Worm (Caenorhabditis elegans) whole organism, L1 larva: Measurements from ENCODE around the gene Y6G8.16.
"Not testable (repeated sequence)": the region's sequence is repeated elsewhere in the genome, so short reads cannot be mapped to it uniquely, and the experiment has no call there.

Experiments
- C34B4.2 ChIP-seq: sonication (generic microtip); optimal IDR thresholded peaks from 2 replicates; lab custom pipeline; 2017; ENCODE audit warnings: mild to moderate bottlenecking, missing genetic modification characterization, missing compliant biosample characterization
- Y116A8C.19 ChIP-seq: sonication (generic microtip); optimal IDR thresholded peaks from 2 replicates; lab custom pipeline; 2016; ENCODE audit warnings: missing compliant biosample characterization, missing genetic modification characterization, borderline replicate concordance
- blmp-1 ChIP-seq: fragments of 150-350 bp; optimal IDR thresholded peaks from 2 replicates; lab custom pipeline; 2014; ENCODE audit warnings: missing biosample characterization, missing genetic modification characterization
- ceh-88 ChIP-seq: fragments of 200-800 bp; sonication (Bioruptor generic); IDR thresholded peaks from 2 replicates; pipeline ENCODE4 v1.3.6; 2022; ENCODE audit warnings: missing genetic modification characterization, missing compliant biosample characterization
- dpl-1 ChIP-seq, 3 experiments: fragments of 150-350 bp in 2 of 3; sonication (generic microtip) in 1 of 3; optimal IDR thresholded peaks; 2 replicates each; lab custom pipeline; 2014 to 2017; ENCODE audit warnings: missing biosample characterization in 3 of 3, missing genetic modification characterization in 3 of 3, missing genetic modification reagents in 3 of 3
- efl-1 ChIP-seq, 4 experiments: fragments of 150-350 bp; optimal IDR thresholded peaks in 3 of 4; peaks in 1 of 4; 1 replicate in 1 of 4; 2 replicates in 3 of 4; lab custom pipeline; 2014; ENCODE audit warnings: missing biosample characterization in 2 of 4, missing genetic modification characterization in 2 of 4, missing genetic modification reagents in 2 of 4
- elt-2 ChIP-seq: sonication (generic microtip); optimal IDR thresholded peaks from 2 replicates; lab custom pipeline; 2016; ENCODE audit warnings: missing genetic modification characterization, mild to moderate bottlenecking, inconsistent platforms, missing compliant biosample characterization, missing genetic modification reagents
- elt-3 ChIP-seq, 6 experiments: fragments of 150-350 bp in 1 of 6; sonication (generic microtip); optimal IDR thresholded peaks; 2 replicates each; lab custom pipeline; 2017 to 2018; ENCODE audit warnings: missing biosample characterization in 6 of 6, missing genetic modification characterization in 6 of 6, inconsistent platforms in 1 of 6
- fkh-10 ChIP-seq: sonication (generic microtip); optimal IDR thresholded peaks from 2 replicates; lab custom pipeline; 2017; ENCODE audit warnings: missing biosample characterization, missing genetic modification reagents, missing genetic modification characterization
- fkh-4 ChIP-seq: sonication (generic microtip); optimal IDR thresholded peaks from 2 replicates; lab custom pipeline; 2016; ENCODE audit warnings: missing compliant biosample characterization, missing genetic modification characterization, borderline replicate concordance
- grh-1 ChIP-seq: fragments of 200-800 bp; sonication (Bioruptor generic); IDR thresholded peaks from 2 replicates; pipeline ENCODE4 v1.3.6; 2022; ENCODE audit warnings: missing genetic modification reagents, missing genetic modification characterization, missing compliant biosample characterization
- hlh-17 ChIP-seq: fragments of 200-800 bp; sonication (Bioruptor generic); optimal IDR thresholded peaks from 2 replicates; lab custom pipeline; 2018; ENCODE audit warnings: missing genetic modification characterization, mild to moderate bottlenecking, missing compliant biosample characterization, moderate library complexity, borderline replicate concordance
- irx-1 ChIP-seq: sonication (generic microtip); optimal IDR thresholded peaks from 2 replicates; lab custom pipeline; 2016; ENCODE audit warnings: missing genetic modification characterization, missing compliant biosample characterization
- lin-15B ChIP-seq: fragments of 150-350 bp; sonication (generic microtip); optimal IDR thresholded peaks from 3 replicates; lab custom pipeline; 2014; ENCODE audit warnings: missing biosample characterization, missing genetic modification characterization
- mab-9 ChIP-seq: fragments of 200-800 bp; sonication (Bioruptor generic); IDR thresholded peaks from 2 replicates; pipeline ENCODE4 v1.3.6; 2022; ENCODE audit warnings: missing genetic modification reagents, missing genetic modification characterization, missing compliant biosample characterization
- nhr-28 ChIP-seq: fragments of 150-350 bp; optimal IDR thresholded peaks from 2 replicates; lab custom pipeline; 2014; ENCODE audit warnings: missing biosample characterization, missing genetic modification characterization
- nhr-71 ChIP-seq: sonication (generic microtip); optimal IDR thresholded peaks from 2 replicates; lab custom pipeline; 2016; ENCODE audit warnings: mild to moderate bottlenecking, missing genetic modification characterization, moderate library complexity, missing compliant biosample characterization
- nhr-84 ChIP-seq: sonication (generic microtip); optimal IDR thresholded peaks from 2 replicates; lab custom pipeline; 2017; ENCODE audit warnings: missing biosample characterization, missing genetic modification characterization
- nhr-85 ChIP-seq: sonication (generic microtip); peaks from one replicate; lab custom pipeline; 2016; ENCODE audit warnings: missing genetic modification characterization, inconsistent platforms, missing compliant biosample characterization
- pag-3 ChIP-seq: sonication (generic microtip); optimal IDR thresholded peaks from 2 replicates; lab custom pipeline; 2017; ENCODE audit warnings: missing genetic modification characterization, mild to moderate bottlenecking, missing compliant biosample characterization, antibody characterized with exemption, borderline replicate concordance; ENCODE audit not compliant: insufficient read depth
- sup-37 ChIP-seq: fragments of 200-800 bp; sonication (Bioruptor generic); optimal IDR thresholded peaks from 2 replicates; lab custom pipeline; 2018; ENCODE audit warnings: mild to moderate bottlenecking, missing genetic modification characterization, missing compliant biosample characterization
- tbx-2 ChIP-seq: sonication (generic microtip); optimal IDR thresholded peaks from 2 replicates; lab custom pipeline; 2016; ENCODE audit warnings: missing genetic modification characterization, missing compliant biosample characterization
- tlp-1 ChIP-seq: fragments of 150-350 bp; optimal IDR thresholded peaks from 2 replicates; lab custom pipeline; 2014; ENCODE audit warnings: missing biosample characterization, missing genetic modification characterization
- unc-130 ChIP-seq: fragments of 150-350 bp; optimal IDR thresholded peaks from 2 replicates; lab custom pipeline; 2017; ENCODE audit warnings: missing biosample characterization, missing genetic modification characterization, inconsistent platforms
- unc-62 ChIP-seq: fragments of 150-350 bp; optimal IDR thresholded peaks from 2 replicates; lab custom pipeline; 2014; ENCODE audit warnings: missing biosample characterization, missing genetic modification reagents, missing genetic modification characterization
- unc-86 ChIP-seq: sonication (generic microtip); optimal IDR thresholded peaks from 2 replicates; lab custom pipeline; 2016; ENCODE audit warnings: missing genetic modification characterization, missing compliant biosample characterization
- xbp-1 ChIP-seq: sonication (generic microtip); optimal IDR thresholded peaks from 2 replicates; lab custom pipeline; 2016; ENCODE audit warnings: missing genetic modification characterization, missing compliant biosample characterization
- ztf-4 ChIP-seq: fragments of 150-350 bp; optimal IDR thresholded peaks from 2 replicates; lab custom pipeline; 2014; ENCODE audit warnings: missing biosample characterization, missing genetic modification characterization

The Y6G8.16 gene

ce11 chrV:17584352-17584843 lies 21.8 kb upstream of the Y6G8.16 start, which contains the start of gene fbxa-133:
fbxa-133 (plus strand) TSS chrV:17584793.
- not testable (repeated sequence) for TF ChIP-seq fkh-10 (GFP tag; lab: Kevin White, UChicago); unc-130 (tag; lab: Kevin White, UChicago); lin-15B (tag; lab: Kevin White, UChicago)

- TF ChIP-seq fkh-4, result no peak
- no peak for TF ChIP-seq dpl-1 (GFP tag; optimal IDR thresholded peaks at IDR 0.05; lab: Kevin White, UChicago)
- TF ChIP-seq nhr-71 (tag; lab: Kevin White, UChicago), result no peak
- TF ChIP-seq irx-1, result no peak
- no peak for TF ChIP-seq tlp-1
- TF ChIP-seq xbp-1 (tag; lab: Kevin White, UChicago), result no peak
- no peak for TF ChIP-seq ceh-88 (GFP tag; lab: Robert Waterston, UW)
- no peak for TF ChIP-seq mab-9
- no peak for TF ChIP-seq C34B4.2
Observed at ce11 chrV:17595691-17596090, 10.5 kb upstream of the Y6G8.16 start.

- TF ChIP-seq elt-2 (tag; lab: Kevin White, UChicago) (peak; percentile 52), pag-3 (tag; lab: Kevin White, UChicago) (no peak), sup-37 (no peak), tbx-2 (tag; lab: Kevin White, UChicago) (no peak)
Observed at ce11 chrV:17598810-17599209, 7.3 kb upstream of the Y6G8.16 start, which contains the start of gene Y6G8.2. Y6G8.2 (minus strand) TSS chrV:17598956.

- TF ChIP-seq nhr-85 (tag; lab: Kevin White, UChicago) (no peak), unc-86 (tag; lab: Kevin White, UChicago) (no peak)
Observed at ce11 chrV:17601520-17601919, 4.6 kb upstream of the Y6G8.16 start, which contains the start of gene ztf-25. ztf-25 (plus strand) TSS chrV:17601820.

DNA sequence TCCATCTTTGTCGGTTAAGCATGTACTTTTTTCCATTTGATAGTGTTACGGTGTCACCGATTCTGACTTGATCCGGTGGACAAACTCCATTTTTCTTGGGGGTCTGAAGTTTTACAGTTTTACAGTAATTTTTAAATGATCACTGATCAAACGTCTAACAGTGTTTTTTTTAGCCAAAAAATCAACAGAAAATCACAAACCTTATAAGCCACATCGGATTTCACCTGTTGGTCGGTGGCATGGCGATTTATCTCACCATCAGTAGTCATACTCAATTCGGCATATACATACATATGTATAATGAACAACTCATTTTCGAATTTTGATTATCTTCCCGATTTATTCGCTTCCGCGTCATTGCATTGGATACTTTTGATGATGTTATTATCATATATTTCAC lies 1.6 kb downstream of the Y6G8.16 start, which contains the start of gene srz-91:
TSS of gene srz-91 (plus strand) at position 301 of the 400 bp plus-strand sequence.
- TF ChIP-seq nhr-28 (tag; lab: Kevin White, UChicago), result no peak
- TF ChIP-seq elt-3 (tag; optimal IDR thresholded peaks at IDR 0.05; lab: Kevin White, UChicago), result no peak
- no peak for TF ChIP-seq unc-62 (GFP tag; lab: Kevin White, UChicago)
- no peak for TF ChIP-seq nhr-71 (tag; lab: Kevin White, UChicago)
- TF ChIP-seq lin-15B (tag; lab: Kevin White, UChicago), result no peak
- TF ChIP-seq grh-1 (GFP tag; lab: Robert Waterston, UW), result no peak

- not testable (repeated sequence) for TF ChIP-seq hlh-17 (GFP tag; lab: Kevin White, UChicago); efl-1 (optimal IDR thresholded peaks at IDR 0.05; lab: Kevin White, UChicago); efl-1 (GFP tag; optimal IDR thresholded peaks at IDR 0.05 in 1 of 2; lab: Kevin White, UChicago); Y116A8C.19 (tag; lab: Kevin White, UChicago)
Observed at ce11 chrV:17610503-17610902, 4.4 kb downstream of the Y6G8.16 start, which contains the start of gene Y6G8.15. Y6G8.15 (minus strand) TSS chrV:17610603.

DNA sequence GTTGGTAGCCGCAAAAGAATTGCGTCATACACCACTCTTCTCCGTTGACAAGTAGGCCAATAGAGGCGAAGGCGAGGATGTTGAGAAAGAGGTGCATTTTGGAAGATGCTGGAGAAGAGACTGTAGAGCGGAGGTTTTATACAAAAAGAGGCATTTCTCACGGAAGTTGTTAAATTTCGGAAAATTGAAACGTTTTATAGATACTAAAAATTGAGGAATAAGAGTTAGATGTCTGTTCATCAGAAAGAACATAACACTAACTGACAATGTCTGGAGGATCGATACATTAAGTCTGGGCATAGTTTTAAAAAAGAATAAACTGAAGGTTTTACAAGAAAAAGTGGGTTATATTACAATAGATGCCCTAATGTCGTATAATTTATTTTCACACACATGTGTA lies 8.1 kb downstream of the Y6G8.16 start, which contains the start of gene Y6G8.14:
TSS of gene Y6G8.14 (minus strand) at position 101 of the 400 bp plus-strand sequence.
- no peak for TF ChIP-seq nhr-84 (tag; lab: Kevin White, UChicago)
- TF ChIP-seq ztf-4, result no peak
- no peak for TF ChIP-seq efl-1 (optimal IDR thresholded peaks at IDR 0.05; lab: Kevin White, UChicago)
- TF ChIP-seq efl-1 (GFP tag; optimal IDR thresholded peaks at IDR 0.05 in 1 of 2; lab: Kevin White, UChicago), result no peak
- TF ChIP-seq fkh-4, result no peak
- TF ChIP-seq blmp-1 (tag; lab: Kevin White, UChicago), result no peak
